Worm (Caenorhabditis elegans): Measurements from ENCODE around the gene F23G4.1.

F23G4.1 gene

DNA sequence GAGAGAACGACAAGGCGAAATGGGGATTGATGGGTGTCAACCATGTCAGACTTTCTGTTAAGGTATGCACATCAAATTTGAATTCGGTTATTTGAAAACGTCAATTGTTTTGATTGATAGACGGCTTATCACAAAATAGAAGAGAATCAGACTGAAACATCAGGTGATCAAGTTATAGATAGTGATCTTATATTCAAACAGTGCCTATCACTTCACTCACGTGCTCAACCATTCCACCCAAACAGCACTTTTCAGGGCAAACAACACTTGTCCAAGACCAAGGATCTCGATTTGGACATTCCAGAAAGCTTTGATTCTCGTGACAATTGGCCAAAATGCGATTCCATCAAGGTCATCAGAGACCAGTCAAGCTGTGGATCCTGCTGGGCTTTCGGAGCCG is 4.6 kb upstream of the F23G4.1 start:
- TF ChIP-seq zag-1 (tag; optimal IDR thresholded peaks at IDR 0.05), result no peak
- TF ChIP-seq nhr-23 (tag; optimal IDR thresholded peaks at IDR 0.05), result no peak
- TF ChIP-seq skn-1 (tag; optimal IDR thresholded peaks at IDR 0.05), result no peak
- TF ChIP-seq ceh-16 (tag; optimal IDR thresholded peaks at IDR 0.05), result no peak
- TF ChIP-seq aly-2 (tag; optimal IDR thresholded peaks at IDR 0.05), result no peak
- no peak for TF ChIP-seq peb-1 (tag; optimal IDR thresholded peaks at IDR 0.05)
- TF ChIP-seq sma-9 (GFP tag; optimal IDR thresholded peaks at IDR 0.05), result peak; percentile 49
- no peak for TF ChIP-seq sma-9 (tag; optimal IDR thresholded peaks at IDR 0.05)
- no peak for TF ChIP-seq ztf-11 (tag; optimal IDR thresholded peaks at IDR 0.05)
- TF ChIP-seq ama-1 (optimal IDR thresholded peaks at IDR 0.05), result no peak
- TF ChIP-seq nhr-77 (tag; optimal IDR thresholded peaks at IDR 0.05), result no peak
- TF ChIP-seq gmeb-1 (tag; optimal IDR thresholded peaks at IDR 0.05), result peak; percentile 43
- no peak for TF ChIP-seq nhr-10 (tag; optimal IDR thresholded peaks at IDR 0.05)
- peak; percentile 14 for TF ChIP-seq fos-1 (tag; optimal IDR thresholded peaks at IDR 0.05)
- TF ChIP-seq ztf-1 (GFP tag; conservative IDR thresholded peaks at IDR 0.05), result no peak
- no peak for TF ChIP-seq mab-5 (tag; optimal IDR thresholded peaks at IDR 0.05)
- TF ChIP-seq mbf-1 (tag; optimal IDR thresholded peaks at IDR 0.05), result no peak
- peak; percentile 11 for TF ChIP-seq F13H6.1 (tag; optimal IDR thresholded peaks at IDR 0.05)
- no peak for TF ChIP-seq lsy-2 (tag; optimal IDR thresholded peaks at IDR 0.05)
- no peak for TF ChIP-seq mdl-1 (tag; optimal IDR thresholded peaks at IDR 0.05)

DNA sequence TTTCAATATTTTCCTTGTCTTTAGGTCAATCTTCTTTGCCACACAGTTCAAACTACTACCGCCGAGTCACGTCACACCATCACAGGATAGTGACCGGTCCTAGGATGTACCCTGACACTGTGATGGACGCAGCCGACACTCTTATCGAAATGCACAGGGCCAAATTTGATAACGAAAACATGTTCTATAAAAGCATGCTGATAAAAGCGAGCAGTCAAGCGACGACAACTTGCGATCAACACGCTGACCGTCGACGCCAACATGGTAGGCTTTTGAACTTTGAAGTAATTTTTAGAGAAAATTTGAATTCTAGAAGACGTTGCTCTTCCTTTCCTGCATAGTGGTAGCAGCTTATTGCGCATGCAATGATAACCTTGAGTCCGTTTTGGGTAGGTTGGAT is 4.0 kb upstream of the F23G4.1 start, which contains the start of gene cpr-6:
cpr-6 (plus strand) TSS at position 217 of the 400 bp plus-strand sequence.
- TF ChIP-seq sma-9 (GFP tag; optimal IDR thresholded peaks at IDR 0.05) (peak; percentile 11), sma-9 (tag; optimal IDR thresholded peaks at IDR 0.05) (no peak), fos-1 (tag; optimal IDR thresholded peaks at IDR 0.05) (peak; percentile 49), sma-3 (GFP tag; optimal IDR thresholded peaks at IDR 0.05) (no peak), crh-2 (tag; optimal IDR thresholded peaks at IDR 0.05) (peak; percentile 10), nhr-6 (tag; optimal IDR thresholded peaks at IDR 0.05) (no peak), F13H6.1 (tag; optimal IDR thresholded peaks at IDR 0.05) (peak; percentile 61), gmeb-1 (tag; optimal IDR thresholded peaks at IDR 0.05) (peak; percentile 8)

DNA sequence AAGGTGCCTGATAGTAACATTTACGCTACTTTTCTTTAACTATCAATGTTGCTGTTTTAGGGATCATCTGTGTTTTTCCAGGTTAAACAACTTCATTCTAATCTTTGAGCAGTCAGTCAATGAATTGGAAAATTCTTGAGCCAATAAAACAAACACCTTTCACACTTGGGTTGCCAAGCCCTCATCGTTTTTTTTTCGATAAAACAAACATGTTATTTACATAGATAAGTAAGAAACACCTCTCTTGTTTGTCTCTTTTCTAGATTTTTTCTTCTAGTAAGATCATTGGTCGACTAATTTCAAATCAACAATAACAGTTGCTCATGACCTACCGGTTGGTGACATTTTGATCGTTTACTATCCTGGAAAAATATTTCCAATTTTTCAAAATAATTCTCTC is 1.0 kb downstream of the F23G4.1 start:
- TF ChIP-seq C34F6.9 (tag; optimal IDR thresholded peaks at IDR 0.05) (no peak), fos-1 (tag; optimal IDR thresholded peaks at IDR 0.05) (no peak), nhr-21 (tag; optimal IDR thresholded peaks at IDR 0.05) (no peak), sma-9 (GFP tag; optimal IDR thresholded peaks at IDR 0.05) (no peak), sma-9 (tag; optimal IDR thresholded peaks at IDR 0.05) (no peak), dmd-4 (tag; optimal IDR thresholded peaks at IDR 0.05) (no peak), peb-1 (tag; optimal IDR thresholded peaks at IDR 0.05) (no peak), nhr-6 (tag; optimal IDR thresholded peaks at IDR 0.05) (no peak), nhr-10 (tag; optimal IDR thresholded peaks at IDR 0.05) (no peak), ztf-11 (tag; optimal IDR thresholded peaks at IDR 0.05) (no peak), nhr-25 (tag; optimal IDR thresholded peaks at IDR 0.05) (no peak), nhr-11 (tag; optimal IDR thresholded peaks at IDR 0.05) (no peak), nhr-129 (tag; optimal IDR thresholded peaks at IDR 0.05) (no peak), nhr-12 (tag; optimal IDR thresholded peaks at IDR 0.05) (no peak), lin-11 (tag; optimal IDR thresholded peaks at IDR 0.05) (no peak), nhr-23 (tag; optimal IDR thresholded peaks at IDR 0.05) (no peak), mdl-1 (tag; optimal IDR thresholded peaks at IDR 0.05) (no peak), crh-2 (tag; optimal IDR thresholded peaks at IDR 0.05) (no peak)

DNA sequence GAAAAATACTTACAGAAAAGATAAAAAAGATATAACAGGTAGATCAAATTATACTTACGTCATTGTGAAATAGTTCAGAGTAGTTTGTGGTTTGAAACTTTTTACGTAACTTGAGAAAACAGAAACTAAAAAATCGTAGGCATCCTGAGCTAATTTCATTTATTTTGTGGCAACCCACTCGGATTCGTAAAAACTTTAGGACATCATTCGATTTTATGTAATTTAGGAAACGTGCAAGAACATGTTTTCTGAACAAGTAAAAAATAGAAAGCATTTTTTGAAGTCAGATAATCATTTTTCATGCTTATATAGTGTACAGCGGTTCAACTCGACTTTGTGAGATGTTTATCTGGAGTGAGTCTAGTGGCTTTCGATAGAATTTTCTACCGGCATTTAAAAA is 4.3 kb downstream of the F23G4.1 start, which contains the start of gene hic-1:
hic-1 (minus strand) TSS at position 101 of the 400 bp plus-strand sequence.
- no peak for TF ChIP-seq nhr-77 (tag; optimal IDR thresholded peaks at IDR 0.05)
- TF ChIP-seq ztf-4 (tag; optimal IDR thresholded peaks at IDR 0.05), result no peak

DNA sequence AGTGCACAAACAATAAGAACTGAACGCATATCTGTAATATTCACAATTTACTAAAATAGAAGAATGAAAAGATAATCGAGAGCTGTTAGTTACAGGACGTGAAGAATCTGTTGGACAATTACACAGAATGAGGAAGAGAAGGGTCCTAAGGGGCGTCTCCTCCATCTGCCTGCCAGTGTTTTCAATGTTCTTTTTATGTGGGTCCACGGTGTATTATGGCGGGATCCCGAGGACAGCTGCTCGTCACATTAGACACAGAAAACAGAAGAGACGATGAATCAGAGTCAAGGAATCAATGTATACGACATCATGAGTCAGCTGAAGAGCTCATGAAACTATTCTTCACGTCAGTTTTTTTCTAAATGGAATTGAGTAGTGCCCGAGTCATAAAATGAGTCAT is 5.9 kb downstream of the F23G4.1 start, which contains the start of gene ttr-6:
ttr-6 (minus strand) TSS at position 33 of the 400 bp plus-strand sequence.
- TF ChIP-seq mbf-1 (tag; optimal IDR thresholded peaks at IDR 0.05) (no peak), lsy-2 (tag; optimal IDR thresholded peaks at IDR 0.05) (peak in 1 of 2 experiments; percentile 16), sem-4 (tag; optimal IDR thresholded peaks at IDR 0.05) (no peak), Y55F3AM.14 (GFP tag; optimal IDR thresholded peaks at IDR 0.05) (no peak), nhr-10 (tag; optimal IDR thresholded peaks at IDR 0.05) (no peak), nhr-129 (tag; optimal IDR thresholded peaks at IDR 0.05) (peak; percentile 55), sma-9 (GFP tag; optimal IDR thresholded peaks at IDR 0.05) (peak; percentile 6), sma-9 (tag; optimal IDR thresholded peaks at IDR 0.05) (no peak), F13H6.1 (tag; optimal IDR thresholded peaks at IDR 0.05) (no peak), nhr-21 (tag; optimal IDR thresholded peaks at IDR 0.05) (no peak), aly-2 (tag; optimal IDR thresholded peaks at IDR 0.05) (no peak), nhr-77 (tag; optimal IDR thresholded peaks at IDR 0.05) (no peak), ZK546.5 (tag; optimal IDR thresholded peaks at IDR 0.05) (no peak)
